Fruit fly (Drosophila melanogaster): ENCODE results near the gene HisRS.

Gene HisRS

DNA sequence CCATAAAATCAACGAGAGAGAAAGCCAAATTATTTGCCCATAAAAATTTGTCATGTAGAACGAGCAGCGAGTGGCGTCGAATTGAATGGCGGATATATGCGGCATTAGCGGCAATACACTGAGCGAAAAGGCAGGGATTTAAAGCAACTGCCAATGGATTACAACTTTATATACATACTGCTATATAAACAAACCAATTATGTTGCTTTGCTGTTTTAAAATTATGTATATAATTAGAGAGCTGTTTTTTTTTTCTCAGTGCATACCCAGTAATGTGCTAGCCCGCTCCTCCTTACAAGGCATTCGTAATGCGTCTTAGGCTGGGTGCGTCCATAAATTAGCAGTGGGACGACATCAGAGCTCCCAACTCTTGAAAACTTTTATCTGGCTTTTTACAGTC lies 47.3 kb upstream of the HisRS start:
- no peak for TF ChIP-seq CG8359 (GFP tag; optimal IDR thresholded peaks at IDR 0.05; ENCODE audit: borderline replicate concordance)
- TF ChIP-seq CG8924 (tag; optimal IDR thresholded peaks at IDR 0.05), result no peak
- TF ChIP-seq prd (optimal IDR thresholded peaks at IDR 0.05), result no peak
- peak; percentile 30; the same call in 1 of the 3 replicates for TF ChIP-seq prd (GFP tag; IDR thresholded peaks at IDR 0.05)
- TF ChIP-seq Mrtf (GFP tag; IDR thresholded peaks at IDR 0.05), result 0 out of 3 replicates have a peak, but pooled peaks have one; percentile 21
- TF ChIP-seq row (GFP tag; IDR thresholded peaks at IDR 0.05), result peak; percentile 56
- no peak for TF ChIP-seq cad (GFP tag; optimal IDR thresholded peaks at IDR 0.05)
- peak; percentile 50 for TF ChIP-seq Meics (GFP tag; optimal IDR thresholded peaks at IDR 0.05)
- TF ChIP-seq lilli (GFP tag; optimal IDR thresholded peaks at IDR 0.05), result peak; percentile 42
- peak; percentile 86 for TF ChIP-seq Med (GFP tag)
- TF ChIP-seq CG12236 (GFP tag; optimal IDR thresholded peaks at IDR 0.05), result no peak
- peak; percentile 10 for TF ChIP-seq CG10209 (GFP tag; optimal IDR thresholded peaks at IDR 0.05)
- no peak for TF ChIP-seq eve (GFP tag; optimal IDR thresholded peaks at IDR 0.05)
- TF ChIP-seq dmrt99B (tag; optimal IDR thresholded peaks at IDR 0.05), result peak; percentile 42
- TF ChIP-seq CG11504 (tag; optimal IDR thresholded peaks at IDR 0.05), result peak; percentile 52
- no peak for TF ChIP-seq slp2 (GFP tag; optimal IDR thresholded peaks at IDR 0.05)
- TF ChIP-seq pzg (GFP tag; optimal IDR thresholded peaks at IDR 0.05), result no peak
- TF ChIP-seq lab (GFP tag; optimal IDR thresholded peaks at IDR 0.05), result peak; percentile 62
- no peak for TF ChIP-seq Ravus (GFP tag; IDR thresholded peaks at IDR 0.05)
- no peak for TF ChIP-seq Hr3 (GFP tag; optimal IDR thresholded peaks at IDR 0.05)
- no peak for TF ChIP-seq tup (GFP tag; optimal IDR thresholded peaks at IDR 0.05)
- TF ChIP-seq insv (GFP tag; optimal IDR thresholded peaks at IDR 0.05), result no peak
- TF ChIP-seq HHEX (GFP tag; optimal IDR thresholded peaks at IDR 0.05), result peak; percentile 29
- TF ChIP-seq CG15269 (tag; optimal IDR thresholded peaks at IDR 0.05), result peak; percentile 26
- TF ChIP-seq CG12659 (GFP tag; optimal IDR thresholded peaks at IDR 0.05), result peak; percentile 4
- no peak for TF ChIP-seq CG4360 (GFP tag; IDR thresholded peaks at IDR 0.05)
- no peak for TF ChIP-seq Asciz (GFP tag; optimal IDR thresholded peaks at IDR 0.05)
- no peak for TF ChIP-seq bbx (GFP tag; IDR thresholded peaks at IDR 0.05; ENCODE audit: partially characterized antibody)
- TF ChIP-seq cwo (GFP tag; optimal IDR thresholded peaks at IDR 0.05), result peak; percentile 46
- TF ChIP-seq CTCF (GFP tag; optimal IDR thresholded peaks at IDR 0.05), result no peak
- TF ChIP-seq abd-A (tag; optimal IDR thresholded peaks at IDR 0.05), result no peak
- no peak for TF ChIP-seq CG12769 (tag; optimal IDR thresholded peaks at IDR 0.05)
- peak; percentile 5 for TF ChIP-seq phol (tag; optimal IDR thresholded peaks at IDR 0.05)
- no peak for TF ChIP-seq Ets97D (GFP tag; optimal IDR thresholded peaks at IDR 0.05)
- TF ChIP-seq psq (GFP tag; optimal IDR thresholded peaks at IDR 0.05), result no peak
- peak; percentile 8 for TF ChIP-seq CoRest (tag; optimal IDR thresholded peaks at IDR 0.05)
- TF ChIP-seq CG8290 (GFP tag; optimal IDR thresholded peaks at IDR 0.05), result no peak
- peak in 1 of 2 experiments; percentile 28 for TF ChIP-seq CG8290 (tag; optimal IDR thresholded peaks at IDR 0.05)
- no peak for TF ChIP-seq slou (GFP tag; optimal IDR thresholded peaks at IDR 0.05)
- TF ChIP-seq bowl (GFP tag; IDR thresholded peaks at IDR 0.05), result no peak
- TF ChIP-seq bcd (GFP tag; optimal IDR thresholded peaks at IDR 0.05), result peak; percentile 14
- TF ChIP-seq Atf6 (GFP tag; IDR thresholded peaks at IDR 0.05), result peak; percentile 42
- no peak for TF ChIP-seq kni (GFP tag; optimal IDR thresholded peaks at IDR 0.05)
- TF ChIP-seq sc (optimal IDR thresholded peaks at IDR 0.05), result no peak
- no peak for TF ChIP-seq sc (GFP tag; optimal IDR thresholded peaks at IDR 0.05)
- TF ChIP-seq BEAF-32 (GFP tag; optimal IDR thresholded peaks at IDR 0.05), result no peak
- TF ChIP-seq bigmax (GFP tag; optimal IDR thresholded peaks at IDR 0.05), result no peak
- TF ChIP-seq CG9932 (GFP tag; IDR thresholded peaks at IDR 0.05), result peak; percentile 56
- TF ChIP-seq caup (GFP tag; optimal IDR thresholded peaks at IDR 0.05; ENCODE audit: severe bottlenecking), result peak; percentile 7
- TF ChIP-seq Oli (tag; optimal IDR thresholded peaks at IDR 0.05), result peak; percentile 17
- no peak for TF ChIP-seq Mes4 (GFP tag; optimal IDR thresholded peaks at IDR 0.05)
- TF ChIP-seq Elba2 (GFP tag; optimal IDR thresholded peaks at IDR 0.05), result no peak
